Worm (Caenorhabditis elegans): Measurements from ENCODE around the gene gei-4.

gei-4 gene

ce11 chrIII:343346-344220, 11.0 kb downstream of the gei-4 start:
- no peak for TF ChIP-seq ztf-29 (GFP tag; IDR thresholded peaks at IDR 0.05)
- TF ChIP-seq klf-2 (GFP tag; conservative IDR thresholded peaks at IDR 0.05), result no peak
- TF ChIP-seq ztf-23 (GFP tag; IDR thresholded peaks at IDR 0.05), result no peak
- no peak; the same call in 1 of the 2 replicates for TF ChIP-seq flt-1 (GFP tag; IDR thresholded peaks at IDR 0.05)
- no peak for TF ChIP-seq T22C8.4 (GFP tag; IDR thresholded peaks at IDR 0.05)
- no peak for TF ChIP-seq cog-1 (tag; optimal IDR thresholded peaks at IDR 0.05)
- no peak for TF ChIP-seq med-1 (GFP tag; optimal IDR thresholded peaks at IDR 0.05; ENCODE audit: insufficient read depth)
- no peak for TF ChIP-seq ref-1 (GFP tag; conservative IDR thresholded peaks at IDR 0.05)

DNA sequence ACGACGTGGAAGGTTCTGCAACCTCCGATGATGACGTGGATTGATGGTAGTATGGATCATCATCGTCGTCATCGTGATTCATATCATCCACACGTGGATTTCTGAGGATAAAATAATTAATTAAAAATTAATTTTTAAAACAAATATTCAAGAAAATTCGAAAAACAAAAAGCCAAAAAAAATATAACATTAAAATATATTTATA, 11.6 kb downstream of the gei-4 start, which contains the start of gene Y50D7A.8:
Gene Y50D7A.8 (minus strand): TSS at position 101 of the 205 bp plus-strand sequence.
- TF ChIP-seq cog-1 (tag; optimal IDR thresholded peaks at IDR 0.05) (no peak), ref-1 (GFP tag; conservative IDR thresholded peaks at IDR 0.05) (no peak)

- TF ChIP-seq ztf-23 (GFP tag; IDR thresholded peaks at IDR 0.05), result no peak
- TF ChIP-seq ref-1 (GFP tag; conservative IDR thresholded peaks at IDR 0.05), result no peak
- no peak for TF ChIP-seq tab-1 (GFP tag; IDR thresholded peaks at IDR 0.05)
- no peak for TF ChIP-seq flt-1 (GFP tag; IDR thresholded peaks at IDR 0.05)
- TF ChIP-seq med-1 (GFP tag; optimal IDR thresholded peaks at IDR 0.05; ENCODE audit: insufficient read depth), result no peak
- no peak for TF ChIP-seq klf-2 (GFP tag; conservative IDR thresholded peaks at IDR 0.05)
- no peak for TF ChIP-seq T22C8.4 (GFP tag; IDR thresholded peaks at IDR 0.05)
- no peak for TF ChIP-seq cog-1 (tag; optimal IDR thresholded peaks at IDR 0.05)
- no peak for TF ChIP-seq ztf-29 (GFP tag; IDR thresholded peaks at IDR 0.05)
Observed at ce11 chrIII:315160-315559, 39.4 kb downstream of the gei-4 start, which contains the start of gene Y50D7A.10. Gene Y50D7A.10 (plus strand): TSS chrIII:315460.

DNA sequence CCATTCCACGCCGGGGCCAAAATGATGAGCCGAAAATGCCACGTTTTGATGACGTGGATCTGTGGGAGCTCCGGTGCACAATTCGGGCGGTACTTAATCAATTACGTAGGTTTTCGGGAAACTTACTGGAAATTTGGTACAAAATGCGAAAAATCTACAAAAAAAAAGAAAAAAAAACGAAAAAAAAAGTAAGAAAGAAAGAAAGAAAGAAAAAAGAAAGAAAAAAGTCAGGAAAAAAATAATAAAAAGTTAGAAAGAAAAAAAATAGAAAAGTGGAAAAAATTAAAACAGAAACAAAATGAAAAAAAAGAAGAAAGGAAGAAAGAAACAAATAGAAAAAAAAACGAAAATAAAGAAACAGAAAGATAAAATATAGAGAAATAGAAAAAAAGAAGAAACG, 41.7 kb downstream of the gei-4 start:
- TF ChIP-seq klf-2 (GFP tag; conservative IDR thresholded peaks at IDR 0.05) (no peak), cog-1 (tag; optimal IDR thresholded peaks at IDR 0.05) (no peak), flt-1 (GFP tag; IDR thresholded peaks at IDR 0.05) (no peak), tab-1 (GFP tag; IDR thresholded peaks at IDR 0.05) (no peak)

- no peak for TF ChIP-seq tab-1 (GFP tag; IDR thresholded peaks at IDR 0.05)
- TF ChIP-seq ref-1 (GFP tag; conservative IDR thresholded peaks at IDR 0.05), result no peak
- TF ChIP-seq med-1 (GFP tag; optimal IDR thresholded peaks at IDR 0.05; ENCODE audit: insufficient read depth), result no peak
- TF ChIP-seq T22C8.4 (GFP tag; IDR thresholded peaks at IDR 0.05), result no peak
- no peak for TF ChIP-seq ztf-23 (GFP tag; IDR thresholded peaks at IDR 0.05)
- no peak for TF ChIP-seq flt-1 (GFP tag; IDR thresholded peaks at IDR 0.05)
- no peak for TF ChIP-seq klf-2 (GFP tag; conservative IDR thresholded peaks at IDR 0.05)
- no peak for TF ChIP-seq ztf-29 (GFP tag; IDR thresholded peaks at IDR 0.05)
- TF ChIP-seq cog-1 (tag; optimal IDR thresholded peaks at IDR 0.05), result no peak
Observed at ce11 chrIII:311174-311573, 43.4 kb downstream of the gei-4 start.

DNA sequence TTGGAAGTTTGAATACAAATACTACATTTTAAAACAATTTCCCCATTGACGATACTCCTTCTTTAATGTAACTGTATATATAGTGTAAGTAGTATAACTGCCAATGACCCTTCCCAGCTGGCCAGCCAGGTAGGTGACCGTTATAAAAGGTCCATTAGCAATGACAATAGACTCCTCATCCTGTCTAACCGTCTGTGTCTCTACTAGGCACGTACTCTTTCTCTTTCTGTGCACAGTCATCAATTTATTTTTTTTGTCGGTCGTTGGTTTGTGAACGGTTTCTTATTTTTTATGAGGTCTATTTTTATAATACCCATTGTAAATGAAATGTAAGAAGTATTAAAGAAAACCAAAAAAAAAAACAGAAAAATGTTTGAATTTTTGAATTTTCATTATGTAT, 50.0 kb downstream of the gei-4 start:
- TF ChIP-seq med-1 (GFP tag; optimal IDR thresholded peaks at IDR 0.05; ENCODE audit: insufficient read depth) (no peak), flt-1 (GFP tag; IDR thresholded peaks at IDR 0.05) (0 out of 2 replicates have a peak, but pooled peaks have one; percentile 24)

DNA sequence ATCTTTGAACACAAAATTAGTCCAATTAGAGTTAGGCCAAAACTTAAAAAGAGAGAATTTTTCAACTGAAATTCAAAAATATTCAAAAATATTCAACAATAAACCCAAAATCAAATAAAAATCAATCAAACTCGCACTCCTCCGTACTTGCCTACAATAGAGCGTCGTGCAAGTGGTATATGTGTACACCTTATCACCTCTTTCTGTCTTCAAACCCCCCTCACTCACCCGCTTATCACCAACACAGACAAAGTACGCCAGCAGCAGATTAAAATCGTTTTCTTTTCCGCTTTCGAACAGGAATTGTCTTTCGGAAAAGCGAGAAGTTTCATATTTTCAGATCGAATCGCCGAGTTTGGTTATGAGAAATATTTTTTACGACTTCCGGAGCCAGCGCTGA, 55.4 kb downstream of the gei-4 start:
- TF ChIP-seq cog-1 (tag; optimal IDR thresholded peaks at IDR 0.05) (no peak), tab-1 (GFP tag; IDR thresholded peaks at IDR 0.05) (no peak), med-1 (GFP tag; optimal IDR thresholded peaks at IDR 0.05; ENCODE audit: insufficient read depth) (no peak), ztf-29 (GFP tag; IDR thresholded peaks at IDR 0.05) (no peak), klf-2 (GFP tag; conservative IDR thresholded peaks at IDR 0.05) (no peak), flt-1 (GFP tag; IDR thresholded peaks at IDR 0.05) (no peak), ref-1 (GFP tag; conservative IDR thresholded peaks at IDR 0.05) (no peak)

- TF ChIP-seq flt-1 (GFP tag; IDR thresholded peaks at IDR 0.05) (no peak), T22C8.4 (GFP tag; IDR thresholded peaks at IDR 0.05) (no peak), tab-1 (GFP tag; IDR thresholded peaks at IDR 0.05) (no peak), klf-2 (GFP tag; conservative IDR thresholded peaks at IDR 0.05) (no peak), cog-1 (tag; optimal IDR thresholded peaks at IDR 0.05) (no peak), ref-1 (GFP tag; conservative IDR thresholded peaks at IDR 0.05) (no peak), ztf-23 (GFP tag; IDR thresholded peaks at IDR 0.05) (no peak), med-1 (GFP tag; optimal IDR thresholded peaks at IDR 0.05; ENCODE audit: insufficient read depth) (no peak), ztf-29 (GFP tag; IDR thresholded peaks at IDR 0.05) (no peak)
Observed at ce11 chrIII:298456-298855, 56.1 kb downstream of the gei-4 start, which contains the start of gene ads-1. Gene ads-1 (minus strand): TSS chrIII:298556.

ce11 chrIII:294527-294926, 60.1 kb downstream of the gei-4 start, which contains the start of gene Y50D7A.13:
Gene Y50D7A.13 (minus strand): TSS chrIII:294627.
- no peak for TF ChIP-seq T22C8.4 (GFP tag; IDR thresholded peaks at IDR 0.05)
- no peak for TF ChIP-seq tab-1 (GFP tag; IDR thresholded peaks at IDR 0.05)
- no peak for TF ChIP-seq ref-1 (GFP tag; conservative IDR thresholded peaks at IDR 0.05)
